Fruit fly (Drosophila melanogaster) whole organism, embryonic: Measurements from ENCODE around the gene CG14227.

ENCODE experiments used
- Atf3 ChIP-seq: fragments of 200-800 bp; sonication (Bioruptor generic); optimal IDR thresholded peaks from 3 replicates; lab custom pipeline; 2016; ENCODE audit warnings: missing biosample characterization, missing genetic modification characterization
- CG10209 ChIP-seq: fragments of 200-800 bp; sonication (Bioruptor generic); optimal IDR thresholded peaks from 3 replicates; lab custom pipeline; 2017; ENCODE audit warnings: missing biosample characterization, mild to moderate bottlenecking, missing genetic modification characterization, missing genetic modification reagents
- CG10267 ChIP-seq: fragments of 200-800 bp; sonication (Bioruptor generic); optimal IDR thresholded peaks from 2 replicates; lab custom pipeline; 2018; ENCODE audit warnings: missing biosample characterization, mild to moderate bottlenecking, missing genetic modification characterization, moderate library complexity
- CG10462 ChIP-seq: fragments of 200-800 bp; sonication (Bioruptor generic); optimal IDR thresholded peaks from 2 replicates; lab custom pipeline; 2016; ENCODE audit warnings: missing biosample characterization, missing genetic modification characterization
- CG10565 ChIP-seq: fragments of 200-800 bp; sonication (Bioruptor generic); optimal IDR thresholded peaks from 3 replicates; lab custom pipeline; 2016; ENCODE audit warnings: missing biosample characterization, mild to moderate bottlenecking, missing genetic modification characterization
- CG11723 ChIP-seq: fragments of 200-800 bp; sonication (Bioruptor generic); optimal IDR thresholded peaks from 2 replicates; lab custom pipeline; 2017; ENCODE audit warnings: missing biosample characterization, mild to moderate bottlenecking, missing genetic modification characterization
- CG12071 ChIP-seq: fragments of 200-800 bp; sonication (Bioruptor generic); optimal IDR thresholded peaks from 3 replicates; lab custom pipeline; 2018; ENCODE audit warnings: missing biosample characterization, mild to moderate bottlenecking, missing genetic modification characterization
- CG1603 ChIP-seq: fragments of 200-800 bp; sonication (Bioruptor generic); optimal IDR thresholded peaks from 2 replicates; lab custom pipeline; 2019; ENCODE audit warnings: missing biosample characterization, mild to moderate bottlenecking, missing genetic modification characterization, moderate library complexity
- CG17359 ChIP-seq: fragments of 200-800 bp; sonication (Bioruptor generic); optimal IDR thresholded peaks from 3 replicates; lab custom pipeline; 2018; ENCODE audit warnings: missing biosample characterization, mild to moderate bottlenecking, missing genetic modification characterization, moderate library complexity
- CG17361 ChIP-seq: fragments of 200-800 bp; sonication (Bioruptor generic); IDR thresholded peaks from 3 replicates; pipeline ENCODE4 v1.3.6; 2022; ENCODE audit warnings: missing biosample characterization, missing genetic modification characterization
- CG17568 ChIP-seq: fragments of 200-800 bp; sonication (Bioruptor generic); optimal IDR thresholded peaks from 2 replicates; lab custom pipeline; 2018; ENCODE audit warnings: missing biosample characterization, mild to moderate bottlenecking, missing genetic modification characterization, moderate library complexity
- CG18262 ChIP-seq: fragments of 200-800 bp; optimal IDR thresholded peaks from 3 replicates; lab custom pipeline; 2019; ENCODE audit warnings: missing biosample characterization, mild to moderate bottlenecking, missing genetic modification characterization, moderate library complexity
- CG2199 ChIP-seq: fragments of 200-800 bp; sonication (Bioruptor generic); IDR thresholded peaks from 3 replicates; pipeline ENCODE4 v1.3.6; 2022; ENCODE audit warnings: missing biosample characterization, missing genetic modification characterization
- CG30403 ChIP-seq: fragments of 200-800 bp; sonication (Bioruptor generic); optimal IDR thresholded peaks from 3 replicates; lab custom pipeline; 2016; ENCODE audit warnings: missing biosample characterization, missing genetic modification characterization
- CG31388 ChIP-seq: fragments of 200-800 bp; sonication (Bioruptor generic); optimal IDR thresholded peaks from 2 replicates; lab custom pipeline; 2016; ENCODE audit warnings: missing biosample characterization, missing genetic modification characterization
- CG33557 ChIP-seq: fragments of 200-800 bp; sonication (Bioruptor generic); optimal IDR thresholded peaks from 2 replicates; lab custom pipeline; 2019; ENCODE audit warnings: missing biosample characterization, mild to moderate bottlenecking, missing genetic modification characterization, moderate library complexity
- CG34376 ChIP-seq: fragments of 200-800 bp; sonication (Bioruptor generic); optimal IDR thresholded peaks from 2 replicates; lab custom pipeline; 2018; ENCODE audit warnings: missing biosample characterization, mild to moderate bottlenecking, missing genetic modification characterization
- CG6175 ChIP-seq: fragments of 200-800 bp; sonication (Bioruptor generic); IDR thresholded peaks from 3 replicates; pipeline ENCODE4 v1.3.6; 2022; ENCODE audit warnings: missing biosample characterization, missing genetic modification characterization
- CG6272 ChIP-seq: fragments of 200-800 bp; sonication (Bioruptor generic); IDR thresholded peaks from 2 replicates; pipeline ENCODE4 v1.3.6; 2022; ENCODE audit warnings: missing biosample characterization, missing genetic modification characterization
- CG6791 ChIP-seq: fragments of 200-800 bp; sonication (Bioruptor generic); IDR thresholded peaks from 3 replicates; pipeline ENCODE4 v1.3.6; 2022; ENCODE audit warnings: missing biosample characterization, missing genetic modification characterization; ENCODE audit not compliant: partially characterized antibody
- CG7745 ChIP-seq: fragments of 200-800 bp; sonication (Bioruptor generic); optimal IDR thresholded peaks from 2 replicates; lab custom pipeline; 2018; ENCODE audit warnings: missing biosample characterization, mild to moderate bottlenecking, missing genetic modification characterization, moderate library complexity
- CG8478 ChIP-seq: fragments of >200 bp; optimal IDR thresholded peaks from 2 replicates; lab custom pipeline; 2018
- CG9797 ChIP-seq: fragments of 200-800 bp; sonication (Bioruptor generic); optimal IDR thresholded peaks from 3 replicates; lab custom pipeline; 2018; ENCODE audit warnings: missing biosample characterization, mild to moderate bottlenecking, missing genetic modification characterization
- Ets65A ChIP-seq: fragments of 200-800 bp; sonication (Bioruptor generic); peaks from one replicate; lab custom pipeline; 2016; ENCODE audit warnings: missing biosample characterization, missing genetic modification characterization
- Fer1 ChIP-seq: fragments of 200-800 bp; sonication (Bioruptor generic); optimal IDR thresholded peaks from 2 replicates; lab custom pipeline; 2017; ENCODE audit warnings: missing biosample characterization, mild to moderate bottlenecking, missing genetic modification characterization
- Fer2 ChIP-seq: fragments of 200-800 bp; sonication (Bioruptor generic); optimal IDR thresholded peaks from 2 replicates; lab custom pipeline; 2018; ENCODE audit warnings: missing biosample characterization, mild to moderate bottlenecking, missing genetic modification characterization, moderate library complexity
- Gug ChIP-seq: fragments of 200-800 bp; sonication (Bioruptor generic); IDR thresholded peaks from 4 replicates; pipeline ENCODE4 v1.3.6; 2022; ENCODE audit warnings: missing biosample characterization, missing genetic modification characterization
- HLH54F ChIP-seq: fragments of 200-800 bp; sonication (Bioruptor generic); optimal IDR thresholded peaks from 3 replicates; lab custom pipeline; 2016; ENCODE audit warnings: missing biosample characterization, missing genetic modification characterization
- Hr39 ChIP-seq: fragments of >200 bp; optimal IDR thresholded peaks from 2 replicates; lab custom pipeline; 2017
- NC2β ChIP-seq: fragments of 200-800 bp; sonication (Bioruptor generic); optimal IDR thresholded peaks from 2 replicates; lab custom pipeline; 2016; ENCODE audit warnings: missing biosample characterization, missing genetic modification characterization
- Oaz ChIP-seq: fragments of 200-800 bp; sonication (Bioruptor generic); IDR thresholded peaks from 2 replicates; pipeline ENCODE4 v1.3.6; 2022; ENCODE audit warnings: missing biosample characterization, missing genetic modification characterization
- Ptx1 ChIP-seq: fragments of 200-800 bp; sonication (Bioruptor generic); IDR thresholded peaks from 2 replicates; pipeline ENCODE4 v1.3.6; 2022; ENCODE audit warnings: missing biosample characterization, missing genetic modification characterization
- TFAM ChIP-seq: fragments of 200-800 bp; sonication (Bioruptor generic); optimal IDR thresholded peaks from 2 replicates; lab custom pipeline; 2017; ENCODE audit warnings: missing biosample characterization, missing genetic modification characterization, inconsistent platforms
- Tbp ChIP-seq: fragments of >200 bp; optimal IDR thresholded peaks from 2 replicates; lab custom pipeline; 2018; ENCODE audit warnings: missing biosample characterization, missing genetic modification characterization
- Xbp1 ChIP-seq: fragments of 200-800 bp; sonication (Bioruptor generic); optimal IDR thresholded peaks from 3 replicates; lab custom pipeline; 2016; ENCODE audit warnings: missing biosample characterization, mild to moderate bottlenecking, missing genetic modification characterization
- cad ChIP-seq: fragments of >200 bp; optimal IDR thresholded peaks from 2 replicates; lab custom pipeline; 2017; ENCODE audit warnings: missing biosample characterization, missing genetic modification characterization
- corto ChIP-seq: fragments of 200-800 bp; sonication (Bioruptor generic); optimal IDR thresholded peaks from 2 replicates; lab custom pipeline; 2016; ENCODE audit warnings: missing biosample characterization, mild to moderate bottlenecking, missing genetic modification characterization, moderate library complexity
- dpn ChIP-seq, 2 experiments: fragments of 200-800 bp; sonication (Bioruptor generic); optimal IDR thresholded peaks; 3 replicates each; lab custom pipeline; 2016; ENCODE audit warnings: missing biosample characterization in 2 of 2, missing genetic modification characterization in 2 of 2
- ems ChIP-seq: fragments of 200-800 bp; sonication (Bioruptor generic); optimal IDR thresholded peaks from 3 replicates; lab custom pipeline; 2016; ENCODE audit warnings: missing biosample characterization, missing genetic modification characterization
- ewg ChIP-seq: fragments of 200-800 bp; sonication (Bioruptor generic); optimal IDR thresholded peaks from 3 replicates; lab custom pipeline; 2017; ENCODE audit warnings: mild to moderate bottlenecking, missing biosample characterization, missing genetic modification reagents, missing genetic modification characterization
- fd64A ChIP-seq: fragments of 200-800 bp; sonication (Bioruptor generic); optimal IDR thresholded peaks from 3 replicates; lab custom pipeline; 2018; ENCODE audit warnings: missing biosample characterization, mild to moderate bottlenecking, missing genetic modification characterization
- kah ChIP-seq: fragments of 200-800 bp; sonication (Bioruptor generic); optimal IDR thresholded peaks from 2 replicates; lab custom pipeline; 2018; ENCODE audit warnings: missing biosample characterization, mild to moderate bottlenecking, missing genetic modification characterization
- lov ChIP-seq, 2 experiments: fragments of 200-800 bp in 1 of 2; fragments of >200 bp in 1 of 2; sonication (Bioruptor generic) in 1 of 2; IDR thresholded peaks in 1 of 2; optimal IDR thresholded peaks in 1 of 2; 2 replicates in 1 of 2; 3 replicates in 1 of 2; pipeline versions ENCODE4 v1.3.6 to Lab custom; 2017 to 2022; ENCODE audit warnings: missing biosample characterization in 1 of 2, missing genetic modification characterization in 1 of 2
- org-1 ChIP-seq: fragments of 200-800 bp; sonication (Bioruptor generic); optimal IDR thresholded peaks from 2 replicates; lab custom pipeline; 2017; ENCODE audit warnings: missing biosample characterization, missing genetic modification characterization
- pb ChIP-seq: fragments of 200-800 bp; sonication (Bioruptor generic); optimal IDR thresholded peaks from 3 replicates; lab custom pipeline; 2016; ENCODE audit warnings: missing biosample characterization, missing genetic modification characterization
- pita ChIP-seq: fragments of 200-800 bp; sonication (Bioruptor generic); optimal IDR thresholded peaks from 2 replicates; lab custom pipeline; 2017; ENCODE audit warnings: missing biosample characterization, mild to moderate bottlenecking, missing genetic modification characterization
- pnt ChIP-seq: fragments of 200-800 bp; sonication (Bioruptor generic); optimal IDR thresholded peaks from 3 replicates; lab custom pipeline; 2016; ENCODE audit warnings: missing biosample characterization, missing genetic modification characterization
- pros ChIP-seq: fragments of 200-800 bp; sonication (Bioruptor generic); optimal IDR thresholded peaks from 3 replicates; lab custom pipeline; 2019; ENCODE audit warnings: missing biosample characterization, mild to moderate bottlenecking, missing genetic modification characterization, moderate library complexity
- rib ChIP-seq: fragments of 200-800 bp; sonication (Bioruptor generic); IDR thresholded peaks from 2 replicates; pipeline ENCODE4 v1.3.6; 2022; ENCODE audit warnings: missing biosample characterization, missing genetic modification characterization
- schlank ChIP-seq: fragments of 200-800 bp; sonication (Bioruptor generic); optimal IDR thresholded peaks from 2 replicates; lab custom pipeline; 2018; ENCODE audit warnings: missing biosample characterization, mild to moderate bottlenecking, missing genetic modification characterization
- slp2 ChIP-seq: fragments of 200-800 bp; sonication (Bioruptor generic); optimal IDR thresholded peaks from 2 replicates; lab custom pipeline; 2016; ENCODE audit warnings: missing biosample characterization, missing genetic modification characterization
- tll ChIP-seq, 2 experiments: fragments of 200-800 bp in 1 of 2; fragments of >200 bp in 1 of 2; sonication (Bioruptor generic) in 1 of 2; optimal IDR thresholded peaks; 2 replicates each; lab custom pipeline; 2017 to 2019; ENCODE audit warnings: missing biosample characterization in 2 of 2, missing genetic modification characterization in 2 of 2, mild to moderate bottlenecking in 1 of 2, moderate library complexity in 1 of 2
- zfh1 ChIP-seq: fragments of 200-800 bp; sonication (Bioruptor generic); IDR thresholded peaks from 3 replicates; pipeline ENCODE4 v1.3.6; 2022; ENCODE audit warnings: missing biosample characterization, missing genetic modification characterization

CG14227 gene

dm6 chrX:19704083-19704482, 15.3 kb upstream of the CG14227 start, which contains the start of the genes CG14230 and CG14232 (continued):
- TF ChIP-seq corto (GFP tag; lab: Kevin White, UChicago) (no peak), CG8478 (lab: Kevin White, UChicago) (no peak), ems (GFP tag; lab: Kevin White, UChicago) (no peak), Atf3 (GFP tag; lab: Kevin White, UChicago) (no peak), TFAM (no peak), CG17361 (no peak), CG6272 (GFP tag; lab: Robert Waterston, UW) (no peak), Tbp (GFP tag; lab: Kevin White, UChicago) (peak; percentile 17), CG12071 (no peak), Ets65A (peak; percentile 90), CG10209 (GFP tag; lab: Kevin White, UChicago) (no peak), CG1603 (peak; percentile 71), dpn (GFP tag; optimal IDR thresholded peaks at IDR 0.05; lab: Kevin White, UChicago) (no peak), slp2 (no peak), CG9797 (GFP tag; lab: Kevin White, UChicago) (peak; percentile 81), Xbp1 (GFP tag; lab: Kevin White, UChicago) (no peak), CG10462 (GFP tag; lab: Kevin White, UChicago) (no peak), Oaz (GFP tag; lab: Robert Waterston, UW) (no peak), Fer1 (GFP tag; lab: Kevin White, UChicago) (no peak), HLH54F (no peak), kah (GFP tag; lab: Kevin White, UChicago) (no peak), CG31388 (GFP tag; lab: Kevin White, UChicago) (no peak), fd64A (GFP tag; lab: Kevin White, UChicago) (no peak), CG17359 (no peak), schlank (tag; lab: Kevin White, UChicago) (no peak), CG6791 (GFP tag; lab: Robert Waterston, UW) (no peak), pb (GFP tag; lab: Kevin White, UChicago) (no peak), ewg (GFP tag; lab: Kevin White, UChicago) (peak; percentile 26), NC2β (GFP tag; lab: Kevin White, UChicago) (no peak), cad (GFP tag; lab: Kevin White, UChicago) (no peak), CG34376 (GFP tag; lab: Kevin White, UChicago) (no peak), CG30403 (GFP tag; lab: Kevin White, UChicago) (no peak), zfh1 (GFP tag; lab: Robert Waterston, UW) (no peak), Ptx1 (GFP tag; lab: Robert Waterston, UW) (no peak), Fer2 (tag; lab: Kevin White, UChicago) (no peak), CG10267 (tag; lab: Kevin White, UChicago) (peak; percentile 90), CG2199 (GFP tag; lab: Robert Waterston, UW) (no peak), lov (optimal IDR thresholded peaks at IDR 0.05; lab: Kevin White, UChicago) (no peak), lov (GFP tag; IDR thresholded peaks at IDR 0.05; lab: Robert Waterston, UW) (no peak), CG10565 (no peak), pros (GFP tag; lab: Kevin White, UChicago) (no peak), CG7745 (no peak), CG33557 (GFP tag; lab: Kevin White, UChicago) (no peak), CG18262 (tag; lab: Kevin White, UChicago) (no peak), CG17568 (GFP tag; lab: Kevin White, UChicago) (no peak), tll (GFP tag; optimal IDR thresholded peaks at IDR 0.05; lab: Kevin White, UChicago) (no peak), Hr39 (lab: Kevin White, UChicago) (no peak), rib (GFP tag; lab: Robert Waterston, UW) (no peak), pnt (no peak), Gug (GFP tag; lab: Robert Waterston, UW) (no peak), CG6175 (no peak), org-1 (GFP tag; lab: Kevin White, UChicago) (no peak), pita (GFP tag; lab: Kevin White, UChicago) (no peak), CG11723 (no peak)
